Fruit fly (Drosophila melanogaster) whole organism, embryonic: ENCODE measurements around the gene CG15642.
A peak's percentile ranks its signal among the peaks of the same experiment; 100 is the strongest.

ENCODE experiments used
- C15 ChIP-seq: fragments of 200-800 bp; sonication (Bioruptor generic); IDR thresholded peaks from 3 replicates; pipeline ENCODE4 v1.3.6; 2022; ENCODE audit warnings: missing biosample characterization, missing genetic modification characterization
- CG10431 ChIP-seq: fragments of 200-800 bp; sonication (Bioruptor generic); optimal IDR thresholded peaks from 3 replicates; lab custom pipeline; 2018; ENCODE audit warnings: missing biosample characterization, mild to moderate bottlenecking, missing genetic modification characterization
- CG11093 ChIP-seq: fragments of 200-800 bp; sonication (Bioruptor generic); IDR thresholded peaks from 3 replicates; pipeline ENCODE4 v1.3.6; 2022; ENCODE audit warnings: missing biosample characterization, missing genetic modification characterization
- CG11456 ChIP-seq: fragments of 200-800 bp; sonication (Bioruptor generic); IDR thresholded peaks from 3 replicates; pipeline ENCODE4 v1.3.6; 2022; ENCODE audit warnings: missing biosample characterization, missing genetic modification characterization
- CG14860 ChIP-seq: fragments of 200-800 bp; sonication (Bioruptor generic); IDR thresholded peaks from 3 replicates; pipeline ENCODE4 v1.3.6; 2022; ENCODE audit warnings: missing biosample characterization, missing genetic modification characterization; ENCODE audit not compliant: partially characterized antibody
- CG15514 ChIP-seq: fragments of 200-800 bp; sonication (Bioruptor generic); optimal IDR thresholded peaks from 3 replicates; lab custom pipeline; 2017; ENCODE audit warnings: missing biosample characterization, missing genetic modification characterization, mild to moderate bottlenecking, moderate library complexity, missing genetic modification reagents
- CG1602 ChIP-seq: fragments of 200-800 bp; sonication (Bioruptor generic); optimal IDR thresholded peaks from 3 replicates; lab custom pipeline; 2016; ENCODE audit warnings: missing biosample characterization, missing genetic modification characterization
- CG1603 ChIP-seq: fragments of 200-800 bp; sonication (Bioruptor generic); optimal IDR thresholded peaks from 2 replicates; lab custom pipeline; 2019; ENCODE audit warnings: missing biosample characterization, mild to moderate bottlenecking, missing genetic modification characterization, moderate library complexity
- CG17802 ChIP-seq: fragments of 200-800 bp; sonication (Bioruptor generic); optimal IDR thresholded peaks from 2 replicates; lab custom pipeline; 2018; ENCODE audit warnings: missing biosample characterization, mild to moderate bottlenecking, missing genetic modification characterization, moderate library complexity
- CG2120 ChIP-seq: fragments of 200-800 bp; sonication (Bioruptor generic); optimal IDR thresholded peaks from 3 replicates; lab custom pipeline; 2016; ENCODE audit warnings: missing biosample characterization, missing genetic modification characterization
- CG2129 ChIP-seq: fragments of 200-800 bp; sonication (Bioruptor generic); IDR thresholded peaks from 2 replicates; pipeline ENCODE4 v1.3.6; 2022; ENCODE audit warnings: missing biosample characterization, missing genetic modification characterization; ENCODE audit not compliant: partially characterized antibody
- CG31365 ChIP-seq: fragments of 200-800 bp; sonication (Bioruptor generic); optimal IDR thresholded peaks from 2 replicates; lab custom pipeline; 2018; ENCODE audit warnings: missing biosample characterization, mild to moderate bottlenecking, missing genetic modification characterization
- CG34422 ChIP-seq: fragments of 200-800 bp; sonication (Bioruptor generic); IDR thresholded peaks from 3 replicates; pipeline ENCODE4 v1.3.6; 2022; ENCODE audit warnings: missing biosample characterization, missing genetic modification characterization
- CG6254 ChIP-seq: fragments of 200-800 bp; sonication (Bioruptor generic); optimal IDR thresholded peaks from 3 replicates; lab custom pipeline; 2017; ENCODE audit warnings: mild to moderate bottlenecking, missing biosample characterization, missing genetic modification reagents, missing genetic modification characterization
- CG6791 ChIP-seq: fragments of 200-800 bp; sonication (Bioruptor generic); IDR thresholded peaks from 3 replicates; pipeline ENCODE4 v1.3.6; 2022; ENCODE audit warnings: missing biosample characterization, missing genetic modification characterization; ENCODE audit not compliant: partially characterized antibody
- CG9817 ChIP-seq: fragments of 200-800 bp; sonication (Bioruptor generic); optimal IDR thresholded peaks from 2 replicates; lab custom pipeline; 2018; ENCODE audit warnings: missing biosample characterization, mild to moderate bottlenecking, missing genetic modification characterization, moderate library complexity
- CTCF ChIP-seq: fragments of 200-800 bp; sonication (Bioruptor generic); optimal IDR thresholded peaks from 2 replicates; lab custom pipeline; 2017; ENCODE audit warnings: missing biosample characterization, mild to moderate bottlenecking, missing genetic modification characterization, moderate library complexity
- Camta ChIP-seq: fragments of 200-800 bp; sonication (Bioruptor generic); optimal IDR thresholded peaks from 2 replicates; lab custom pipeline; 2016; ENCODE audit warnings: missing biosample characterization, missing genetic modification characterization
- CrebB ChIP-seq: fragments of 200-800 bp; sonication (Bioruptor generic); optimal IDR thresholded peaks from 3 replicates; lab custom pipeline; 2018; ENCODE audit warnings: missing biosample characterization, mild to moderate bottlenecking, missing genetic modification characterization
- Dek ChIP-seq: fragments of 200-800 bp; sonication (Bioruptor generic); optimal IDR thresholded peaks from 3 replicates; lab custom pipeline; 2019; ENCODE audit warnings: missing biosample characterization, mild to moderate bottlenecking, missing genetic modification characterization, moderate library complexity
- E2f1 ChIP-seq: fragments of 200-800 bp; sonication (Bioruptor generic); IDR thresholded peaks from 2 replicates; pipeline ENCODE4 v1.3.6; 2022; ENCODE audit warnings: missing biosample characterization, missing genetic modification characterization
- Med ChIP-seq: fragments of 200-800 bp; sonication (Bioruptor generic); peaks from one replicate; lab custom pipeline; 2016; ENCODE audit warnings: missing biosample characterization, missing genetic modification characterization, mild to moderate bottlenecking, inconsistent platforms, moderate library complexity
- NC2α ChIP-seq: fragments of 200-800 bp; sonication (Bioruptor generic); optimal IDR thresholded peaks from 2 replicates; lab custom pipeline; 2016; ENCODE audit warnings: missing biosample characterization, missing genetic modification characterization
- Side ChIP-seq: fragments of 200-800 bp; sonication (Bioruptor generic); optimal IDR thresholded peaks from 2 replicates; lab custom pipeline; 2016; ENCODE audit warnings: missing biosample characterization, missing genetic modification characterization
- amos ChIP-seq: fragments of 200-800 bp; sonication (Bioruptor generic); IDR thresholded peaks from 2 replicates; pipeline ENCODE4 v1.3.6; 2022; ENCODE audit warnings: missing biosample characterization, missing genetic modification characterization; ENCODE audit not compliant: partially characterized antibody
- cad ChIP-seq: fragments of >200 bp; optimal IDR thresholded peaks from 2 replicates; lab custom pipeline; 2017; ENCODE audit warnings: missing biosample characterization, missing genetic modification characterization
- cato ChIP-seq: fragments of 200-800 bp; sonication (Bioruptor generic); optimal IDR thresholded peaks from 2 replicates; lab custom pipeline; 2016; ENCODE audit warnings: missing biosample characterization, missing genetic modification characterization, borderline replicate concordance
- crp ChIP-seq, 2 experiments: fragments of 200-800 bp; sonication (Bioruptor generic); optimal IDR thresholded peaks; 2 replicates in 1 of 2; 3 replicates in 1 of 2; lab custom pipeline; 2017; ENCODE audit warnings: missing biosample characterization in 2 of 2, missing genetic modification characterization in 2 of 2, mild to moderate bottlenecking in 1 of 2, moderate library complexity in 1 of 2
- dmrt99B ChIP-seq: fragments of 200-800 bp; sonication (Bioruptor generic); optimal IDR thresholded peaks from 2 replicates; lab custom pipeline; 2018; ENCODE audit warnings: missing biosample characterization, mild to moderate bottlenecking, missing genetic modification characterization, moderate library complexity
- gce ChIP-seq: fragments of 200-800 bp; sonication (Bioruptor generic); IDR thresholded peaks from 3 replicates; pipeline ENCODE4 v1.3.6; 2022; ENCODE audit warnings: missing biosample characterization, missing genetic modification characterization
- hkb ChIP-seq, 2 experiments: fragments of 200-800 bp in 1 of 2; fragments of >200 bp in 1 of 2; sonication (Bioruptor generic) in 1 of 2; IDR thresholded peaks in 1 of 2; optimal IDR thresholded peaks in 1 of 2; 2 replicates each; pipeline versions ENCODE4 v1.3.6 to Lab custom; 2017 to 2022; ENCODE audit warnings: missing biosample characterization in 1 of 2, missing genetic modification characterization in 1 of 2
- inv ChIP-seq: fragments of 200-800 bp; sonication (Bioruptor generic); IDR thresholded peaks from 2 replicates; pipeline ENCODE4 v1.3.6; 2022; ENCODE audit warnings: missing biosample characterization, missing genetic modification characterization; ENCODE audit not compliant: partially characterized antibody
- jing ChIP-seq: fragments of 200-800 bp; sonication (Bioruptor generic); optimal IDR thresholded peaks from 2 replicates; lab custom pipeline; 2018; ENCODE audit warnings: missing biosample characterization, mild to moderate bottlenecking, missing genetic modification characterization
- kah ChIP-seq: fragments of 200-800 bp; sonication (Bioruptor generic); optimal IDR thresholded peaks from 2 replicates; lab custom pipeline; 2018; ENCODE audit warnings: missing biosample characterization, mild to moderate bottlenecking, missing genetic modification characterization
- kay ChIP-seq: fragments of 200-800 bp; sonication (Bioruptor generic); optimal IDR thresholded peaks from 2 replicates; lab custom pipeline; 2016; ENCODE audit warnings: missing biosample characterization, missing genetic modification characterization
- luna ChIP-seq: fragments of 200-800 bp; sonication (Bioruptor generic); optimal IDR thresholded peaks from 2 replicates; lab custom pipeline; 2016; ENCODE audit warnings: missing biosample characterization, missing genetic modification characterization
- mam ChIP-seq: fragments of 200-800 bp; sonication (Bioruptor generic); optimal IDR thresholded peaks from 3 replicates; lab custom pipeline; 2016; ENCODE audit warnings: missing biosample characterization, missing genetic modification characterization
- mld ChIP-seq: fragments of 200-800 bp; sonication (Bioruptor generic); IDR thresholded peaks from 3 replicates; pipeline ENCODE4 v1.3.6; 2022; ENCODE audit warnings: missing biosample characterization, missing genetic modification characterization; ENCODE audit not compliant: partially characterized antibody
- odd ChIP-seq: fragments of 200-800 bp; sonication (Bioruptor generic); optimal IDR thresholded peaks from 2 replicates; lab custom pipeline; 2017; ENCODE audit warnings: missing biosample characterization, mild to moderate bottlenecking, missing genetic modification characterization
- org-1 ChIP-seq: fragments of 200-800 bp; sonication (Bioruptor generic); optimal IDR thresholded peaks from 2 replicates; lab custom pipeline; 2017; ENCODE audit warnings: missing biosample characterization, missing genetic modification characterization
- ranshi ChIP-seq: fragments of 200-800 bp; sonication (Bioruptor generic); IDR thresholded peaks from 2 replicates; pipeline ENCODE4 v1.3.6; 2022; ENCODE audit warnings: missing biosample characterization, missing genetic modification characterization
- schlank ChIP-seq: fragments of 200-800 bp; sonication (Bioruptor generic); optimal IDR thresholded peaks from 2 replicates; lab custom pipeline; 2018; ENCODE audit warnings: missing biosample characterization, mild to moderate bottlenecking, missing genetic modification characterization
- sima ChIP-seq: fragments of 200-800 bp; sonication (Bioruptor generic); optimal IDR thresholded peaks from 2 replicates; lab custom pipeline; 2016; ENCODE audit warnings: missing biosample characterization, missing genetic modification characterization
- sug ChIP-seq: fragments of 200-800 bp; optimal IDR thresholded peaks from 2 replicates; lab custom pipeline; 2019; ENCODE audit warnings: missing biosample characterization, mild to moderate bottlenecking, missing genetic modification characterization, moderate library complexity
- tap ChIP-seq: fragments of 200-800 bp; optimal IDR thresholded peaks from 3 replicates; lab custom pipeline; 2019; ENCODE audit warnings: missing biosample characterization, mild to moderate bottlenecking, missing genetic modification characterization, moderate library complexity
- toy ChIP-seq: fragments of 200-800 bp; sonication (Bioruptor generic); IDR thresholded peaks from 2 replicates; pipeline ENCODE4 v1.3.6; 2022; ENCODE audit warnings: missing biosample characterization, missing genetic modification characterization
- z ChIP-seq: fragments of 200-800 bp; sonication (Bioruptor generic); IDR thresholded peaks from 3 replicates; pipeline ENCODE4 v1.3.6; 2022; ENCODE audit warnings: missing biosample characterization, missing genetic modification characterization
- zen2 ChIP-seq: fragments of 200-800 bp; sonication (Bioruptor generic); IDR thresholded peaks from 3 replicates; pipeline ENCODE4 v1.3.6; 2022; ENCODE audit warnings: missing biosample characterization, missing genetic modification characterization; ENCODE audit not compliant: partially characterized antibody
- zfh1 ChIP-seq: fragments of 200-800 bp; sonication (Bioruptor generic); IDR thresholded peaks from 3 replicates; pipeline ENCODE4 v1.3.6; 2022; ENCODE audit warnings: missing biosample characterization, missing genetic modification characterization

The CG15642 gene

dm6 chrX:15497440-15498271, 30.1 kb upstream of the CG15642 start (continued):
- TF ChIP-seq mld (GFP tag; lab: Robert Waterston, UW) = no peak
- TF ChIP-seq E2f1 = no peak
- TF ChIP-seq CG6254 (GFP tag; lab: Kevin White, UChicago) = peak; percentile 20
- no peak for TF ChIP-seq schlank (tag; lab: Kevin White, UChicago)
- TF ChIP-seq z = no peak
- peak; percentile 9 for TF ChIP-seq odd (GFP tag; lab: Kevin White, UChicago)
- no peak for TF ChIP-seq CG34422 (GFP tag; lab: Robert Waterston, UW)
- no peak for TF ChIP-seq CG6791 (GFP tag; lab: Robert Waterston, UW)
- no peak for TF ChIP-seq C15 (GFP tag; lab: Robert Waterston, UW)
- no peak for TF ChIP-seq Side (GFP tag; lab: Kevin White, UChicago)
- no peak for TF ChIP-seq CG11456 (GFP tag; lab: Robert Waterston, UW)
- TF ChIP-seq CG2120 = no peak
- no peak for TF ChIP-seq CG15514 (GFP tag; lab: Kevin White, UChicago)
- peak; percentile 53 for TF ChIP-seq CG10431
- TF ChIP-seq Med (GFP tag; lab: Kevin White, UChicago) = peak; percentile 71
- no peak for TF ChIP-seq CG2129
- no peak for TF ChIP-seq kay (GFP tag; lab: Kevin White, UChicago)
- TF ChIP-seq CrebB (tag; lab: Kevin White, UChicago) = no peak
- TF ChIP-seq CG14860 (GFP tag; lab: Robert Waterston, UW) = no peak
- TF ChIP-seq CG17802 = no peak
- no peak for TF ChIP-seq hkb (optimal IDR thresholded peaks at IDR 0.05; lab: Kevin White, UChicago)
- no peak for TF ChIP-seq hkb (GFP tag; IDR thresholded peaks at IDR 0.05; lab: Robert Waterston, UW)
- no peak for TF ChIP-seq jing (GFP tag; lab: Kevin White, UChicago)
- TF ChIP-seq zen2 = no peak
- no peak for TF ChIP-seq cad (GFP tag; lab: Kevin White, UChicago)
- TF ChIP-seq toy (GFP tag; lab: Robert Waterston, UW) = no peak
- no peak for TF ChIP-seq CG31365 (tag; lab: Kevin White, UChicago)
- no peak for TF ChIP-seq CG11093 (GFP tag; lab: Robert Waterston, UW)
- no peak for TF ChIP-seq NC2α (GFP tag; lab: Kevin White, UChicago)
- no peak for TF ChIP-seq dmrt99B
- peak; percentile 20 for TF ChIP-seq CG1603 (tag; lab: Kevin White, UChicago)
- TF ChIP-seq Camta (GFP tag; lab: Kevin White, UChicago) = no peak
- TF ChIP-seq sug (tag; lab: Kevin White, UChicago) = no peak
- no peak for TF ChIP-seq inv
- no peak for TF ChIP-seq CTCF (GFP tag; lab: Kevin White, UChicago)
- TF ChIP-seq org-1 (GFP tag; lab: Kevin White, UChicago) = peak; percentile 4
- no peak for TF ChIP-seq cato
- TF ChIP-seq mam (GFP tag; lab: Kevin White, UChicago) = no peak
- no peak for TF ChIP-seq kah (GFP tag; lab: Kevin White, UChicago)
- no peak for TF ChIP-seq luna (GFP tag; lab: Kevin White, UChicago)
- no peak for TF ChIP-seq sima (GFP tag; lab: Kevin White, UChicago)
- TF ChIP-seq crp (GFP tag; optimal IDR thresholded peaks at IDR 0.05; lab: Kevin White, UChicago) = no peak
- no peak for TF ChIP-seq gce (GFP tag; lab: Robert Waterston, UW)
- TF ChIP-seq CG9817 (tag; lab: Kevin White, UChicago) = no peak
- no peak for TF ChIP-seq ranshi (GFP tag; lab: Robert Waterston, UW)
- TF ChIP-seq tap = no peak
- no peak for TF ChIP-seq amos (GFP tag; lab: Robert Waterston, UW)
- no peak for TF ChIP-seq CG1602 (GFP tag; lab: Kevin White, UChicago)
- no peak for TF ChIP-seq zfh1
- no peak for TF ChIP-seq Dek (tag; lab: Kevin White, UChicago)
